Fruit fly (Drosophila melanogaster): ENCODE results near the gene CG8745.

The CG8745 gene

dm6 chr3L:13912777-13913176 is 46.1 kb upstream of the CG8745 start (continued):
- TF ChIP-seq scrt (GFP tag; optimal IDR thresholded peaks at IDR 0.05) (peak; percentile 5), abd-A (tag; optimal IDR thresholded peaks at IDR 0.05) (peak; percentile 49), CG11456 (GFP tag; IDR thresholded peaks at IDR 0.05) (no peak), CG4617 (GFP tag; optimal IDR thresholded peaks at IDR 0.05; ENCODE audit: borderline replicate concordance) (no peak), fd96Cb (tag; optimal IDR thresholded peaks at IDR 0.05) (no peak), CG4707 (GFP tag; optimal IDR thresholded peaks at IDR 0.05) (no peak), gro (GFP tag; optimal IDR thresholded peaks at IDR 0.05) (peak; percentile 11), CG2889 (GFP tag; IDR thresholded peaks at IDR 0.05) (no peak), CG3838 (GFP tag; optimal IDR thresholded peaks at IDR 0.05) (no peak), Dad (GFP tag; optimal IDR thresholded peaks at IDR 0.05) (no peak), az2 (GFP tag; optimal IDR thresholded peaks at IDR 0.05) (no peak), CG11723 (GFP tag; optimal IDR thresholded peaks at IDR 0.05) (no peak), HLHmδ (GFP tag; optimal IDR thresholded peaks at IDR 0.05) (no peak), Jarid2 (GFP tag; optimal IDR thresholded peaks at IDR 0.05) (no peak), schlank (tag; optimal IDR thresholded peaks at IDR 0.05) (peak; percentile 34), sisA (GFP tag; IDR thresholded peaks at IDR 0.05) (no peak), CG12769 (tag; optimal IDR thresholded peaks at IDR 0.05) (peak; percentile 56), CG9609 (GFP tag; optimal IDR thresholded peaks at IDR 0.05) (no peak), pzg (GFP tag; optimal IDR thresholded peaks at IDR 0.05) (no peak), Opbp (GFP tag; IDR thresholded peaks at IDR 0.05; ENCODE audit: partially characterized antibody) (no peak), exex (tag; optimal IDR thresholded peaks at IDR 0.05) (no peak), trh (GFP tag; optimal IDR thresholded peaks at IDR 0.05) (no peak), her (GFP tag; optimal IDR thresholded peaks at IDR 0.05) (no peak), CG2116 (GFP tag; optimal IDR thresholded peaks at IDR 0.05) (no peak), Fer2 (tag; optimal IDR thresholded peaks at IDR 0.05) (no peak), org-1 (GFP tag; optimal IDR thresholded peaks at IDR 0.05) (no peak), CG9932 (GFP tag; IDR thresholded peaks at IDR 0.05) (no peak), ewg (GFP tag; optimal IDR thresholded peaks at IDR 0.05) (no peak), ase (GFP tag; IDR thresholded peaks at IDR 0.05) (no peak), zen (tag; optimal IDR thresholded peaks at IDR 0.05) (no peak), CG4854 (GFP tag; optimal IDR thresholded peaks at IDR 0.05) (no peak), CG8388 (GFP tag; optimal IDR thresholded peaks at IDR 0.05) (no peak), dimm (GFP tag; IDR thresholded peaks at IDR 0.05) (no peak), Spps (tag; optimal IDR thresholded peaks at IDR 0.05) (no peak), CG18476 (GFP tag; optimal IDR thresholded peaks at IDR 0.05) (no peak), Hr3 (GFP tag; optimal IDR thresholded peaks at IDR 0.05) (no peak), BEAF-32 (GFP tag; optimal IDR thresholded peaks at IDR 0.05) (no peak), Oaz (GFP tag; IDR thresholded peaks at IDR 0.05) (no peak), Dref (GFP tag; IDR thresholded peaks at IDR 0.05) (no peak), CG7786 (GFP tag; optimal IDR thresholded peaks at IDR 0.05) (no peak), phol (tag; optimal IDR thresholded peaks at IDR 0.05) (no peak), YL-1 (GFP tag; optimal IDR thresholded peaks at IDR 0.05) (no peak), CG10654 (GFP tag; optimal IDR thresholded peaks at IDR 0.05) (no peak), wek (GFP tag; optimal IDR thresholded peaks at IDR 0.05) (no peak), z (GFP tag; IDR thresholded peaks at IDR 0.05) (no peak), CG4424 (GFP tag; optimal IDR thresholded peaks at IDR 0.05) (no peak), CG5245 (GFP tag; optimal IDR thresholded peaks at IDR 0.05) (no peak), B-H2 (GFP tag; optimal IDR thresholded peaks at IDR 0.05) (peak; percentile 15), al (GFP tag; IDR thresholded peaks at IDR 0.05) (no peak), CG1529 (GFP tag; optimal IDR thresholded peaks at IDR 0.05) (no peak), sima (GFP tag; optimal IDR thresholded peaks at IDR 0.05) (no peak), HmgD (GFP tag; optimal IDR thresholded peaks at IDR 0.05) (no peak)

Measured in whole organism, embryonic.